Worm (Caenorhabditis elegans): ENCODE measurements around the gene K02C4.3.

The K02C4.3 gene

ce11 chrII:8099212-8099784, 12.6 kb upstream of the K02C4.3 start:
- no peak for TF ChIP-seq ets-5 (GFP tag; IDR thresholded peaks at IDR 0.05)
- peak; percentile 35 for TF ChIP-seq nhr-71 (tag; optimal IDR thresholded peaks at IDR 0.05)
- no peak for TF ChIP-seq nhr-76 (tag; optimal IDR thresholded peaks at IDR 0.05)
- TF ChIP-seq unc-130 (tag; optimal IDR thresholded peaks at IDR 0.05): no peak
- TF ChIP-seq unc-30 (tag; optimal IDR thresholded peaks at IDR 0.05): no peak
- TF ChIP-seq lin-35 (GFP tag; optimal IDR thresholded peaks at IDR 0.05): peak in 1 of 2 experiments; percentile 27
- TF ChIP-seq nhr-20 (tag; optimal IDR thresholded peaks at IDR 0.05): peak; percentile 9
- TF ChIP-seq mep-1 (tag; optimal IDR thresholded peaks at IDR 0.05): peak; percentile 53
- TF ChIP-seq dpl-1 (GFP tag; optimal IDR thresholded peaks at IDR 0.05): peak in 1 of 3 experiments; percentile 0
- peak; percentile 76 for TF ChIP-seq lin-14 (GFP tag; optimal IDR thresholded peaks at IDR 0.05)
- TF ChIP-seq nhr-85 (tag): peak; percentile 84
- peak in 1 of 6 experiments; percentile 3 for TF ChIP-seq elt-3 (tag; optimal IDR thresholded peaks at IDR 0.05)
- peak; percentile 93 for TF ChIP-seq blmp-1 (tag; optimal IDR thresholded peaks at IDR 0.05)
- TF ChIP-seq fos-1 (tag; optimal IDR thresholded peaks at IDR 0.05): no peak
- no peak for TF ChIP-seq ceh-90 (tag; optimal IDR thresholded peaks at IDR 0.05)
- no peak for TF ChIP-seq efl-1 (optimal IDR thresholded peaks at IDR 0.05)
- TF ChIP-seq efl-1 (GFP tag; optimal IDR thresholded peaks at IDR 0.05 in 1 of 2): peak in 1 of 2 experiments; percentile 92
- peak; percentile 51 for TF ChIP-seq snu-23 (GFP tag; optimal IDR thresholded peaks at IDR 0.05)

- no peak for TF ChIP-seq lin-13 (GFP tag; optimal IDR thresholded peaks at IDR 0.05)
- TF ChIP-seq blmp-1 (tag; optimal IDR thresholded peaks at IDR 0.05): peak; percentile 58
Observed at ce11 chrII:8093914-8094313, 7.3 kb upstream of the K02C4.3 start.

ce11 chrII:8093283-8093682, 6.6 kb upstream of the K02C4.3 start:
- TF ChIP-seq alr-1 (tag; optimal IDR thresholded peaks at IDR 0.05; ENCODE audit: borderline replicate concordance): no peak
- no peak for TF ChIP-seq blmp-1 (tag; optimal IDR thresholded peaks at IDR 0.05)
- TF ChIP-seq ceh-82 (tag; optimal IDR thresholded peaks at IDR 0.05): no peak
- TF ChIP-seq vab-15 (tag; optimal IDR thresholded peaks at IDR 0.05): no peak
- no peak for TF ChIP-seq nhr-85 (tag)
- no peak for TF ChIP-seq hpl-2 (GFP tag; optimal IDR thresholded peaks at IDR 0.05)
- no peak for TF ChIP-seq sox-4 (tag; optimal IDR thresholded peaks at IDR 0.05)
- no peak for TF ChIP-seq nhr-12 (tag; optimal IDR thresholded peaks at IDR 0.05)
- TF ChIP-seq snu-23 (GFP tag; optimal IDR thresholded peaks at IDR 0.05): no peak
- no peak for TF ChIP-seq tbx-2 (tag; optimal IDR thresholded peaks at IDR 0.05)
- TF ChIP-seq nhr-47 (tag; optimal IDR thresholded peaks at IDR 0.05): no peak
- no peak for TF ChIP-seq dpl-1 (GFP tag; optimal IDR thresholded peaks at IDR 0.05)
- no peak for TF ChIP-seq fkh-10 (GFP tag; optimal IDR thresholded peaks at IDR 0.05)

- TF ChIP-seq blmp-1 (tag; optimal IDR thresholded peaks at IDR 0.05) (peak; percentile 21), efl-1 (optimal IDR thresholded peaks at IDR 0.05) (no peak), efl-1 (GFP tag; optimal IDR thresholded peaks at IDR 0.05 in 1 of 2) (peak in 1 of 2 experiments; percentile 60), fkh-8 (tag; optimal IDR thresholded peaks at IDR 0.05) (no peak)
Observed at ce11 chrII:8092537-8092936, 5.9 kb upstream of the K02C4.3 start, which contains the start of gene ltd-1. ltd-1 (minus strand) TSS chrII:8092754.

ce11 chrII:8091528-8091927, 4.9 kb upstream of the K02C4.3 start:
- TF ChIP-seq ceh-88 (GFP tag; IDR thresholded peaks at IDR 0.05) (no peak), mef-2 (tag; optimal IDR thresholded peaks at IDR 0.05) (no peak), nhr-84 (tag; optimal IDR thresholded peaks at IDR 0.05) (no peak), pag-3 (tag; optimal IDR thresholded peaks at IDR 0.05; ENCODE audit: borderline replicate concordance, insufficient read depth) (no peak), lin-15B (tag; optimal IDR thresholded peaks at IDR 0.05) (no peak), pqm-1 (tag; optimal IDR thresholded peaks at IDR 0.05) (no peak), snu-23 (GFP tag; optimal IDR thresholded peaks at IDR 0.05) (peak; percentile 83), swsn-7 (tag; optimal IDR thresholded peaks at IDR 0.05) (peak; percentile 78), unc-30 (tag; optimal IDR thresholded peaks at IDR 0.05) (no peak), irx-1 (tag; optimal IDR thresholded peaks at IDR 0.05) (no peak), lin-35 (GFP tag; optimal IDR thresholded peaks at IDR 0.05) (peak; percentile 49 to 71), unc-130 (tag; optimal IDR thresholded peaks at IDR 0.05) (peak; percentile 8), nhr-77 (tag; optimal IDR thresholded peaks at IDR 0.05) (peak; percentile 63), fkh-10 (GFP tag; optimal IDR thresholded peaks at IDR 0.05) (no peak), nhr-28 (tag; optimal IDR thresholded peaks at IDR 0.05) (no peak), nhr-12 (tag; optimal IDR thresholded peaks at IDR 0.05) (no peak), egl-13 (tag; optimal IDR thresholded peaks at IDR 0.05) (no peak), nhr-237 (tag; optimal IDR thresholded peaks at IDR 0.05) (no peak), nhr-90 (tag; optimal IDR thresholded peaks at IDR 0.05; ENCODE audit: poor library complexity) (peak; percentile 85), lir-3 (tag; optimal IDR thresholded peaks at IDR 0.05; ENCODE audit: poor library complexity) (no peak), jun-1 (tag; optimal IDR thresholded peaks at IDR 0.05) (no peak), ztf-11 (tag; optimal IDR thresholded peaks at IDR 0.05) (no peak)
